Fruit fly (Drosophila melanogaster): ENCODE results near the gene Adat1.
A peak's percentile ranks its signal among the peaks of the same experiment; 100 is the strongest.

Adat1 gene

DNA sequence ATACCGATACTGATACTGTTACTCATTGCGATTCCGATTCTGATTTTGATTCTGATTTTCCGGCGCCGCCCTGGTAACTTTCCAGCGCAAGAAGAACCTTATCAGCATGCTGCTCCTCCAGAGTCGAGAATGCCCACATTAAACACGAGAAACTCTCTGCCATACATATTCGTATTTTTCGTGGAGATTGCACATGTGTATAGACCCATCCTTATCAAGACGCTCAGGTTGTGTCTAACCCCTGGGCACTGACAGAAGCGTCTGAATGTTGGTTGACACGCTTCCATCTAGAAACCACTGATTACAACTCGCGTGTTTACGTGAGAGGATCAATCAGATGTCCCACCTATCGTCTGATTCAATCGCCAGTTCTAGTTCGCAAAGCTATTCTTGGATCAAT lies 6.1 kb downstream of the Adat1 start:
- TF ChIP-seq tai (GFP tag; optimal IDR thresholded peaks at IDR 0.05) (no peak), HLH106 (tag; optimal IDR thresholded peaks at IDR 0.05) (no peak), Rel (GFP tag; optimal IDR thresholded peaks at IDR 0.05) (no peak), Rel (tag; optimal IDR thresholded peaks at IDR 0.05) (no peak), sv (GFP tag; optimal IDR thresholded peaks at IDR 0.05) (no peak), rgr (GFP tag; optimal IDR thresholded peaks at IDR 0.05) (no peak), foxo (GFP tag; optimal IDR thresholded peaks at IDR 0.05) (no peak), Vsx2 (GFP tag; optimal IDR thresholded peaks at IDR 0.05; ENCODE audit: partially characterized antibody) (no peak), woc (GFP tag; optimal IDR thresholded peaks at IDR 0.05) (no peak), Sp1 (GFP tag; optimal IDR thresholded peaks at IDR 0.05) (no peak), br (GFP tag; optimal IDR thresholded peaks at IDR 0.05) (no peak)

DNA sequence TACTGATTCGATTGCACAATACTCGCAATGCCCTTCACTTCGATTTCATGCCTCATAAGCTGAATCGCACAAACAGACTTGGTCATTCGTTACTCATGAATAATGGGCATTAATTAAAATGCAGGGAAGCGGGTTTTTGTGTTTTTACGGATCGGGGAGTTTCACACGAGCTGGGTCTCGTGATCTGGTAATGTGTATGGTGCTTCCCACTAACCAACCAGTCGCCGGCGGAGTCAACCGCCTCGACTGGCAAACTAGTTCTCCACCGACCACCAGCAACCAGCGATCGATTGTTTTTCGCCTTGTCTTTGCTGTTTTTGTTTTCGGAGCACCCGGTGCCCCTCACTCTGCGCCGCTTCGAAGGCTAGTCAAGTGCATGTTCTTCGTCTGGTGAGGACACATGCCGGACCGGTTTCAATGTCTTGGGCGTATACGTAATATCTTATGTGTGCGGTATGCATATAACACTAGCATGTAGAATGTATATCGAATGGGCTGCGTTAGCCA lies 6.7 kb downstream of the Adat1 start:
- no peak for TF ChIP-seq Rel (GFP tag; optimal IDR thresholded peaks at IDR 0.05)
- peak; percentile 8 for TF ChIP-seq Rel (tag; optimal IDR thresholded peaks at IDR 0.05)
- TF ChIP-seq CG32264 (GFP tag; optimal IDR thresholded peaks at IDR 0.05): no peak
- peak; percentile 10 for TF ChIP-seq Hr83 (GFP tag; optimal IDR thresholded peaks at IDR 0.05; ENCODE audit: poor library complexity, severe bottlenecking)
- TF ChIP-seq Dif (GFP tag; optimal IDR thresholded peaks at IDR 0.05; ENCODE audit: partially characterized antibody): peak; percentile 4

DNA sequence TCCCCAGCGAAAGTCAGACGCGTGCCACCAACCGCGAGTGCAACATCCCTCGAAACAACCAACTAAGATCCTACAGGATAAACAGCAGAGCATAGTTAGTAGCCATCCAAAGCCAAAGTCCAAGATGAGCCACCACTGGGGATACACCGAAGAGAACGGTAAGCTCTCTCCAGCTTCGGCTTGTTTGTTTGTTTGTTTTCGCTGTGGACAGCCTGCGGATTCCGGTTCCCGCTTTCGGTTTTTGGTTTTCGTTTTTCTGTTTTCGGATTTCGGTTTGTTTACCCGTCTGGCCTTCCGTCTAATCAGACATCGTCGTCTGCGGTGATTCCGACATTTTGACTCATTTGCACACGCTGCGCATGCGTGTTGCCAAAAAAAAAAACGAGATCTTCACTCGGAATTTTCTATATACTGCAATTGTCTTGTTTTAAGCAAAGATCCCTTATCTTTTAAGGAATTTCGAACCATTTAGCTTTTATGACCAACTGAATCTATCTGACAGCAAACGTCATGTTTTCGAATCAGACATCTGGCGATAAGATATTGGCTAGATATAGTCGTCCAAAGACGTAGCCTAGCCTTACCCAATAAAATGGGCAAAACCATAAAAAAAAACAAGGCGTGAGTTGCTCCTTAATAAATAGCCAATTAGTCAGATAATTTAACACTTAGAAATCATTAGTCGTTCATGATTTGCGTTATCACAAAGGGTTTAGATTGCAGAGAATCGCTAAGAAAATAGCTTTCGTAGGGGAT lies 7.3 kb downstream of the Adat1 start:
- TF ChIP-seq foxo (GFP tag; optimal IDR thresholded peaks at IDR 0.05) (peak in 1 of 2 experiments; percentile 4), jim (GFP tag; optimal IDR thresholded peaks at IDR 0.05) (no peak), rgr (GFP tag; optimal IDR thresholded peaks at IDR 0.05) (no peak), Rel (GFP tag; optimal IDR thresholded peaks at IDR 0.05) (no peak), Rel (tag; optimal IDR thresholded peaks at IDR 0.05) (peak; percentile 52), br (GFP tag; optimal IDR thresholded peaks at IDR 0.05) (peak; percentile 44)

DNA sequence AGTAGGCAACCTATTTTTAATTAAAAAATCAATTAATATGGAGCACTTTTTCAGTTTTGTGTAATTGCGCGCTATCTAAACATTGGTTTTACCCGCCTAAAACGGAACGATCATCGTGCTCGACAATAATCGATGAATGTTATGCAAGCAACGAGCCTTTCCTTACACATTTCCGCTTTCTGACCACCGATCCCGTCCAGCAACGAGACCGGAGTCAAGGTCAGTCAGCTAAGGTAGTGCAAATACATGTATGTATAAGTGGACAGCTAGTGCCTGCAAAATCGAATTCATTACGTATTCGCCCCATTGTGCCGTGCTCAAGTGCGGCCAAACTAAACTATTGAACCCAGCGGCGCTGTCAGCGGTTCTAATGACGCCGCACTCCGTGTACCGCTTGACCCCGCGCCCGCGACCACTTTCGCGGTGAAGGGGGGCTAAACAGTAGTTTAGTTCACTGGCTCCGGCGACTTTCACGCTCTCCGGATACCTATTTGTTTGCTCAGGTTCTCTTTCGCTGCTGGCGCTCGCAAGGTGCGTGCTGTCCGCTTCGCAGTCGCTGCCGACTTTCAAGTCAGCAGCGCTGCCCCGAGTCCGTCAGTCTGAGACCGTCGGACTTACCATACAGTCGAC lies 8.1 kb downstream of the Adat1 start, which contains the start of gene CAH1:
Gene CAH1, plus strand, starts transcription at position 595 of the 630 bp plus-strand sequence.
- TF ChIP-seq N (GFP tag; optimal IDR thresholded peaks at IDR 0.05): no peak

DNA sequence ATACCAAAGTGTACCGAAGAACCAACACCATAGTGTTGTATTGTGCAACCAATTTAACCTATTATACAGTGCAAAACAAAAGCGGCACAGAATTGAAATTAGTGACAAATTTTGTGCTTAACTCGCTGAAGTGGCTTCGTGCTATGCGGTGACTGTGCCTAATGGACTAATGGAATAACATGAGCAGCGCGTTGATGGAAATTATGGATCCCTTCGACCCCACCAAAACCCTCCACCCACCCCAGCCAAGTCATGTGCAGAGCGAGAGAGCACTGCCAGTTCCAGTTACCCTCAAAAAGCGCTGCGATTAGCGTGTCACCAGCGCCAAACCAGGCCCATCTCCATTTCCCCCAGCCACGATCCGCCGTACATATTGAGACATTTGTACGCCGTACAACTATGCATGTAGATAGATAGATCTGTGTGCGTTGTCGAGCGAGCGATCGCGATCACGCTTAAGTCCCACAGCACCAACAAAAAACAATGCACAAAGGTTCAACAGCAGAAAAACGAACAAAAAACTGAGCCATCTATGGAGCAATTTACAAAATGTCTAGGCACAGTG lies 9.1 kb downstream of the Adat1 start:
- TF ChIP-seq woc (GFP tag; optimal IDR thresholded peaks at IDR 0.05) (no peak), dl (GFP tag; optimal IDR thresholded peaks at IDR 0.05; ENCODE audit: insufficient read depth in 1 of 2, partially characterized antibody in 2 of 2) (no peak), Jra (GFP tag; optimal IDR thresholded peaks at IDR 0.05) (no peak), psq (GFP tag; optimal IDR thresholded peaks at IDR 0.05) (no peak), OdsH (GFP tag; optimal IDR thresholded peaks at IDR 0.05) (no peak), CG32264 (GFP tag; optimal IDR thresholded peaks at IDR 0.05) (no peak), foxo (GFP tag; optimal IDR thresholded peaks at IDR 0.05) (no peak), jim (GFP tag; optimal IDR thresholded peaks at IDR 0.05) (no peak), Sp1 (GFP tag; optimal IDR thresholded peaks at IDR 0.05) (no peak), CG9705 (GFP tag; optimal IDR thresholded peaks at IDR 0.05) (no peak), CrebA (GFP tag; optimal IDR thresholded peaks at IDR 0.05; ENCODE audit: borderline replicate concordance) (no peak), h (GFP tag; optimal IDR thresholded peaks at IDR 0.05) (no peak), br (GFP tag; optimal IDR thresholded peaks at IDR 0.05) (no peak), Mio (GFP tag; optimal IDR thresholded peaks at IDR 0.05) (no peak), ey (GFP tag; optimal IDR thresholded peaks at IDR 0.05) (no peak), lola (GFP tag; optimal IDR thresholded peaks at IDR 0.05) (no peak), N (GFP tag; optimal IDR thresholded peaks at IDR 0.05) (no peak), Hr83 (GFP tag; optimal IDR thresholded peaks at IDR 0.05; ENCODE audit: poor library complexity, severe bottlenecking) (no peak), GATAd (GFP tag; optimal IDR thresholded peaks at IDR 0.05) (no peak)

Measured in whole organism, wandering third instar larva.